Worm (Caenorhabditis elegans) whole organism, mixed stage, embryonic: ENCODE results near the gene ckb-1.

Experiments
- ceh-43 ChIP-seq: fragments of 200-800 bp; sonication (Bioruptor generic); optimal IDR thresholded peaks from 2 replicates; lab custom pipeline; 2018; ENCODE audit warnings: mild to moderate bottlenecking, missing genetic modification characterization, moderate library complexity, missing compliant biosample characterization
- elt-3 ChIP-seq: fragments of 150-350 bp; optimal IDR thresholded peaks from 2 replicates; lab custom pipeline; 2014; ENCODE audit warnings: missing biosample characterization, missing genetic modification characterization
- mls-2 ChIP-seq: sonication (generic microtip); optimal IDR thresholded peaks from 2 replicates; lab custom pipeline; 2016; ENCODE audit warnings: mild to moderate bottlenecking, missing genetic modification characterization, moderate library complexity, missing compliant biosample characterization
- nhr-237 ChIP-seq: fragments of 150-350 bp; optimal IDR thresholded peaks from 2 replicates; lab custom pipeline; 2014; ENCODE audit warnings: missing biosample characterization, missing genetic modification characterization
- nhr-76 ChIP-seq: sonication (generic microtip); optimal IDR thresholded peaks from 2 replicates; lab custom pipeline; 2017; ENCODE audit warnings: missing biosample characterization, missing genetic modification characterization
- pha-4 ChIP-seq: fragments of 150-350 bp; optimal IDR thresholded peaks from 2 replicates; lab custom pipeline; 2018; ENCODE audit warnings: missing biosample characterization, missing genetic modification reagents, missing genetic modification characterization
- snpc-4 ChIP-seq: fragments of 150-350 bp; optimal IDR thresholded peaks from 2 replicates; lab custom pipeline; 2014; ENCODE audit warnings: missing biosample characterization, missing genetic modification characterization
- unc-62 ChIP-seq: fragments of 150-350 bp; optimal IDR thresholded peaks from 2 replicates; lab custom pipeline; 2014; ENCODE audit warnings: missing biosample characterization, missing genetic modification reagents, missing genetic modification characterization
- ztf-11 ChIP-seq: fragments of 150-350 bp; optimal IDR thresholded peaks from 2 replicates; lab custom pipeline; 2014; ENCODE audit warnings: missing biosample characterization, missing genetic modification characterization

DNA sequence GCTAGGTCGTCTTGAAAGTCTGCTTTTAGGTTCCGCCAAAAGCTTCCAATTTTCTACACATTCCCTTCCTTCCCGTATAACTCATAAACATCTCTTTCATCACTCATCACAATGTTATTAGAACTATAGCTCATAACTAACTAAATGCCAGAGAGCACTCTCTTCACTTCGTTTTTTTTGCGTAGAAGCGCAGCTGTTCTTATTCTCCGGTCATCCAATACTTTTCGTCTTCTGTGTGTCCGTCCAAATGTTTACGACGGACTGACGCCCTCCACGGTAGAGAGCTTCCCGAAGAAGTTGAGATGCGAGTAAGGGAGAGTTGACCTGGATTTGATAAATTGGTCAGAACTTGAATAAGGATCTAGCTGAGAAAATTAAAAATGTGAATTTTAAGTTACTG lies 5.9 kb upstream of the ckb-1 start:
- TF ChIP-seq nhr-237 (tag; lab: Kevin White, UChicago) (no peak), snpc-4 (tag; lab: Kevin White, UChicago) (no peak), nhr-76 (tag; lab: Kevin White, UChicago) (no peak), unc-62 (no peak), ztf-11 (tag; lab: Kevin White, UChicago) (no peak), elt-3 (tag; lab: Kevin White, UChicago) (no peak), ceh-43 (GFP tag; lab: Kevin White, UChicago) (no peak), pha-4 (tag; lab: Kevin White, UChicago) (no peak), mls-2 (tag; lab: Kevin White, UChicago) (no peak)
